Worm (Caenorhabditis elegans): ENCODE results near the gene his-37.

DNA sequence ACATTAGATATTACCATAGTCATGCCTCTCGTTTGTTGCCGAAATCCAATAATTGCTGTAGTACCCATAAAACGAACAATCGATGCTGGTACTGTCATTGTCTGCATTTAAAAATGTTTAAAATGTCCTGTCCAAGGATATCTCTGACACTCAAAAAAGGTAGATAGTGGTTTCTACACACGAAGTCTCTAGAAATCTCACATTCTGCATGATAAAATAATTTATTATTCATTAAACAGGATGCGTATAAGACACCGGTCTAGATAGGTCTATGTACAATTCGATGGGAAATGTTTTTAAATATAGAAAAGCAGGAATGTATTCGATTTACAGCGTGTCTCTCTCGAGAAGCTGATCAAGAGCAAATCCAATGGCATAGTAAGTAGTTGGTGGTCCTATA is 7.3 kb upstream of the his-37 start, which contains the start of gene C50F4.12:
- no peak for TF ChIP-seq nhr-76 (tag; optimal IDR thresholded peaks at IDR 0.05)
- no peak for TF ChIP-seq nhr-11 (tag; optimal IDR thresholded peaks at IDR 0.05)
- TF ChIP-seq skn-1 (tag; optimal IDR thresholded peaks at IDR 0.05): no peak
- TF ChIP-seq fos-1 (tag; optimal IDR thresholded peaks at IDR 0.05): no peak
- TF ChIP-seq nhr-90 (tag; optimal IDR thresholded peaks at IDR 0.05; ENCODE audit: poor library complexity): no peak
- TF ChIP-seq egl-27 (tag; optimal IDR thresholded peaks at IDR 0.05): no peak
- TF ChIP-seq zag-1 (tag; optimal IDR thresholded peaks at IDR 0.05): no peak
- TF ChIP-seq nhr-28 (tag; optimal IDR thresholded peaks at IDR 0.05): no peak
- TF ChIP-seq nhr-12 (tag; optimal IDR thresholded peaks at IDR 0.05): no peak
